Fruit fly (Drosophila melanogaster) whole organism, embryonic: ENCODE results near the gene Est-Q.

Source experiments
- ATbp ChIP-seq: fragments of 200-800 bp; sonication (Bioruptor generic); optimal IDR thresholded peaks from 2 replicates; lab custom pipeline; 2017; ENCODE audit warnings: missing biosample characterization, mild to moderate bottlenecking, missing genetic modification characterization, missing genetic modification reagents
- Awh ChIP-seq: fragments of 200-800 bp; sonication (Bioruptor generic); IDR thresholded peaks from 2 replicates; pipeline ENCODE4, ENCODE4 v1.3.6; 2022; ENCODE audit warnings: missing biosample characterization, missing genetic modification characterization
- CG10366 ChIP-seq: fragments of 200-800 bp; sonication (Bioruptor generic); IDR thresholded peaks from 2 replicates; pipeline ENCODE4 v1.3.6; 2022; ENCODE audit warnings: missing biosample characterization, missing genetic modification characterization
- CG10979 ChIP-seq: fragments of 200-800 bp; sonication (Bioruptor generic); optimal IDR thresholded peaks from 2 replicates; lab custom pipeline; 2018; ENCODE audit warnings: missing biosample characterization, mild to moderate bottlenecking, missing genetic modification characterization, moderate library complexity
- CG12155 ChIP-seq: fragments of 200-800 bp; sonication (Bioruptor generic); optimal IDR thresholded peaks from 3 replicates; lab custom pipeline; 2016; ENCODE audit warnings: missing biosample characterization, missing genetic modification characterization
- CG14860 ChIP-seq: fragments of 200-800 bp; sonication (Bioruptor generic); IDR thresholded peaks from 3 replicates; pipeline ENCODE4 v1.3.6; 2022; ENCODE audit warnings: missing biosample characterization, missing genetic modification characterization; ENCODE audit not compliant: partially characterized antibody
- CG1603 ChIP-seq: fragments of 200-800 bp; sonication (Bioruptor generic); optimal IDR thresholded peaks from 2 replicates; lab custom pipeline; 2019; ENCODE audit warnings: missing biosample characterization, mild to moderate bottlenecking, missing genetic modification characterization, moderate library complexity
- CG16815 ChIP-seq: fragments of 200-800 bp; sonication (Bioruptor generic); optimal IDR thresholded peaks from 3 replicates; lab custom pipeline; 2017; ENCODE audit warnings: missing biosample characterization, mild to moderate bottlenecking, missing genetic modification characterization
- CG17829 ChIP-seq: fragments of 200-800 bp; optimal IDR thresholded peaks from 2 replicates; lab custom pipeline; 2019; ENCODE audit warnings: missing biosample characterization, mild to moderate bottlenecking, missing genetic modification characterization, moderate library complexity
- CG18262 ChIP-seq: fragments of 200-800 bp; optimal IDR thresholded peaks from 3 replicates; lab custom pipeline; 2019; ENCODE audit warnings: missing biosample characterization, mild to moderate bottlenecking, missing genetic modification characterization, moderate library complexity
- CG4282 ChIP-seq: fragments of 200-800 bp; sonication (Bioruptor generic); optimal IDR thresholded peaks from 2 replicates; lab custom pipeline; 2016; ENCODE audit warnings: missing biosample characterization, missing genetic modification characterization
- CG4360 ChIP-seq: fragments of 200-800 bp; sonication (Bioruptor generic); IDR thresholded peaks from 2 replicates; pipeline ENCODE4 v1.3.6; 2022; ENCODE audit warnings: missing biosample characterization, missing genetic modification characterization
- CG4820 ChIP-seq: fragments of 200-800 bp; sonication (Bioruptor generic); optimal IDR thresholded peaks from 3 replicates; lab custom pipeline; 2016; ENCODE audit warnings: missing biosample characterization, missing genetic modification characterization
- CG5245 ChIP-seq: fragments of 200-800 bp; sonication (Bioruptor generic); optimal IDR thresholded peaks from 3 replicates; lab custom pipeline; 2016; ENCODE audit warnings: missing biosample characterization, missing genetic modification characterization
- CG6683 ChIP-seq: fragments of 200-800 bp; sonication (Bioruptor generic); optimal IDR thresholded peaks from 2 replicates; lab custom pipeline; 2017; ENCODE audit warnings: missing biosample characterization, mild to moderate bottlenecking, missing genetic modification characterization, missing genetic modification reagents
- CG7556 ChIP-seq: fragments of 200-800 bp; sonication (Bioruptor generic); optimal IDR thresholded peaks from 2 replicates; lab custom pipeline; 2017; ENCODE audit warnings: missing biosample characterization, mild to moderate bottlenecking, missing genetic modification characterization
- CG7839 ChIP-seq: fragments of 200-800 bp; sonication (Bioruptor generic); optimal IDR thresholded peaks from 3 replicates; lab custom pipeline; 2018; ENCODE audit warnings: missing biosample characterization, mild to moderate bottlenecking, missing genetic modification characterization, moderate library complexity
- CG7987 ChIP-seq: fragments of 200-800 bp; sonication (Bioruptor generic); optimal IDR thresholded peaks from 2 replicates; lab custom pipeline; 2018; ENCODE audit warnings: missing biosample characterization, mild to moderate bottlenecking, missing genetic modification characterization, moderate library complexity
- CrebB ChIP-seq: fragments of 200-800 bp; sonication (Bioruptor generic); optimal IDR thresholded peaks from 3 replicates; lab custom pipeline; 2018; ENCODE audit warnings: missing biosample characterization, mild to moderate bottlenecking, missing genetic modification characterization
- Deaf1 ChIP-seq: fragments of 200-800 bp; optimal IDR thresholded peaks from 3 replicates; lab custom pipeline; 2019; ENCODE audit warnings: missing biosample characterization, mild to moderate bottlenecking, missing genetic modification characterization, moderate library complexity
- Gug ChIP-seq: fragments of 200-800 bp; sonication (Bioruptor generic); IDR thresholded peaks from 4 replicates; pipeline ENCODE4 v1.3.6; 2022; ENCODE audit warnings: missing biosample characterization, missing genetic modification characterization
- Kr ChIP-seq: fragments of 200-800 bp; sonication (Bioruptor generic); optimal IDR thresholded peaks from 2 replicates; lab custom pipeline; 2017; ENCODE audit warnings: missing biosample characterization, mild to moderate bottlenecking, missing genetic modification characterization
- Lhr ChIP-seq: fragments of 200-800 bp; sonication (Bioruptor generic); optimal IDR thresholded peaks from 3 replicates; lab custom pipeline; 2017; ENCODE audit warnings: mild to moderate bottlenecking, missing biosample characterization, missing genetic modification reagents, missing genetic modification characterization
- NC2β ChIP-seq: fragments of 200-800 bp; sonication (Bioruptor generic); optimal IDR thresholded peaks from 2 replicates; lab custom pipeline; 2016; ENCODE audit warnings: missing biosample characterization, missing genetic modification characterization
- Poxn ChIP-seq: fragments of 200-800 bp; sonication (Bioruptor generic); IDR thresholded peaks from 2 replicates; pipeline ENCODE4 v1.3.6; 2022; ENCODE audit warnings: missing biosample characterization, missing genetic modification characterization
- Scr ChIP-seq: fragments of 200-800 bp; sonication (Bioruptor generic); IDR thresholded peaks from 2 replicates; pipeline ENCODE4 v1.3.6; 2022; ENCODE audit warnings: missing biosample characterization, missing genetic modification characterization; ENCODE audit not compliant: partially characterized antibody
- TFAM ChIP-seq: fragments of 200-800 bp; sonication (Bioruptor generic); optimal IDR thresholded peaks from 2 replicates; lab custom pipeline; 2017; ENCODE audit warnings: missing biosample characterization, missing genetic modification characterization, inconsistent platforms
- Tbp ChIP-seq: fragments of >200 bp; optimal IDR thresholded peaks from 2 replicates; lab custom pipeline; 2018; ENCODE audit warnings: missing biosample characterization, missing genetic modification characterization
- ac ChIP-seq: fragments of 200-800 bp; sonication (Bioruptor generic); optimal IDR thresholded peaks from 3 replicates; lab custom pipeline; 2017; ENCODE audit warnings: missing biosample characterization, mild to moderate bottlenecking, missing genetic modification characterization
- al ChIP-seq: fragments of 200-800 bp; sonication (Bioruptor generic); IDR thresholded peaks from 2 replicates; pipeline ENCODE4 v1.3.6; 2022; ENCODE audit warnings: missing biosample characterization, missing genetic modification characterization
- bsh ChIP-seq, 2 experiments: fragments of 200-800 bp; sonication (Bioruptor generic); optimal IDR thresholded peaks; 2 replicates each; lab custom pipeline; 2017 to 2018; ENCODE audit warnings: mild to moderate bottlenecking in 2 of 2, missing biosample characterization in 2 of 2, missing genetic modification characterization in 2 of 2, moderate library complexity in 1 of 2
- cas ChIP-seq: fragments of 200-800 bp; sonication (Bioruptor generic); IDR thresholded peaks from 2 replicates; pipeline ENCODE4 v1.3.6; 2022; ENCODE audit warnings: missing biosample characterization, missing genetic modification characterization
- cg ChIP-seq: fragments of 200-800 bp; sonication (Bioruptor generic); optimal IDR thresholded peaks from 3 replicates; lab custom pipeline; 2019; ENCODE audit warnings: missing biosample characterization, mild to moderate bottlenecking, missing genetic modification characterization, moderate library complexity
- chif ChIP-seq, 2 experiments: fragments of 200-800 bp; sonication (Bioruptor generic); optimal IDR thresholded peaks; 3 replicates each; lab custom pipeline; 2016; ENCODE audit warnings: missing biosample characterization in 2 of 2, missing genetic modification characterization in 2 of 2
- chm ChIP-seq: fragments of 200-800 bp; sonication (Bioruptor generic); IDR thresholded peaks from 2 replicates; pipeline ENCODE4 v1.3.6; 2022; ENCODE audit warnings: missing biosample characterization, missing genetic modification characterization
- chn ChIP-seq: fragments of 200-800 bp; sonication (Bioruptor generic); optimal IDR thresholded peaks from 2 replicates; lab custom pipeline; 2016; ENCODE audit warnings: missing biosample characterization, missing genetic modification characterization
- dysf ChIP-seq: fragments of 200-800 bp; sonication (Bioruptor generic); IDR thresholded peaks from 3 replicates; pipeline ENCODE4 v1.3.6; 2022; ENCODE audit warnings: missing biosample characterization, missing genetic modification characterization
- fd102C ChIP-seq: fragments of 200-800 bp; sonication (Bioruptor generic); optimal IDR thresholded peaks from 2 replicates; lab custom pipeline; 2018; ENCODE audit warnings: missing biosample characterization, mild to moderate bottlenecking, missing genetic modification characterization, moderate library complexity
- gcm ChIP-seq: fragments of 200-800 bp; sonication (Bioruptor generic); optimal IDR thresholded peaks from 2 replicates; lab custom pipeline; 2019; ENCODE audit warnings: missing biosample characterization, mild to moderate bottlenecking, missing genetic modification characterization, moderate library complexity
- h ChIP-seq: fragments of >200 bp; optimal IDR thresholded peaks from 2 replicates; lab custom pipeline; 2017
- her ChIP-seq: fragments of 200-800 bp; sonication (Bioruptor generic); optimal IDR thresholded peaks from 2 replicates; lab custom pipeline; 2016; ENCODE audit warnings: missing biosample characterization, missing genetic modification characterization
- inv ChIP-seq: fragments of 200-800 bp; sonication (Bioruptor generic); IDR thresholded peaks from 2 replicates; pipeline ENCODE4 v1.3.6; 2022; ENCODE audit warnings: missing biosample characterization, missing genetic modification characterization; ENCODE audit not compliant: partially characterized antibody
- lola ChIP-seq, 3 experiments: fragments of >200 bp in 2 of 3; fragments of 200-800 bp in 1 of 3; sonication (Bioruptor generic) in 1 of 3; optimal IDR thresholded peaks; 2 replicates each; lab custom pipeline; 2017 to 2019; ENCODE audit warnings: missing biosample characterization in 3 of 3, missing genetic modification characterization in 3 of 3, mild to moderate bottlenecking in 1 of 3, moderate library complexity in 1 of 3
- luna ChIP-seq: fragments of 200-800 bp; sonication (Bioruptor generic); optimal IDR thresholded peaks from 2 replicates; lab custom pipeline; 2016; ENCODE audit warnings: missing biosample characterization, missing genetic modification characterization
- pfk ChIP-seq: fragments of 200-800 bp; sonication (Bioruptor generic); optimal IDR thresholded peaks from 2 replicates; lab custom pipeline; 2018; ENCODE audit warnings: missing biosample characterization, mild to moderate bottlenecking, missing genetic modification characterization, moderate library complexity
- phol ChIP-seq: fragments of 200-800 bp; sonication (Bioruptor generic); optimal IDR thresholded peaks from 3 replicates; lab custom pipeline; 2018; ENCODE audit warnings: missing biosample characterization, mild to moderate bottlenecking, missing genetic modification characterization, moderate library complexity
- salm ChIP-seq: fragments of 200-800 bp; sonication (Bioruptor generic); optimal IDR thresholded peaks from 2 replicates; lab custom pipeline; 2018; ENCODE audit warnings: missing biosample characterization, mild to moderate bottlenecking, missing genetic modification characterization
- schlank ChIP-seq: fragments of 200-800 bp; sonication (Bioruptor generic); optimal IDR thresholded peaks from 2 replicates; lab custom pipeline; 2018; ENCODE audit warnings: missing biosample characterization, mild to moderate bottlenecking, missing genetic modification characterization
- scrt ChIP-seq: fragments of 200-800 bp; sonication (Bioruptor generic); optimal IDR thresholded peaks from 2 replicates; lab custom pipeline; 2018; ENCODE audit warnings: missing biosample characterization, mild to moderate bottlenecking, missing genetic modification characterization, moderate library complexity
- sens ChIP-seq: fragments of 200-800 bp; sonication (Bioruptor generic); peaks from one replicate; lab custom pipeline; 2016; ENCODE audit warnings: missing biosample characterization, missing genetic modification characterization
- tap ChIP-seq: fragments of 200-800 bp; optimal IDR thresholded peaks from 3 replicates; lab custom pipeline; 2019; ENCODE audit warnings: missing biosample characterization, mild to moderate bottlenecking, missing genetic modification characterization, moderate library complexity
- zen ChIP-seq: fragments of 200-800 bp; sonication (Bioruptor generic); optimal IDR thresholded peaks from 3 replicates; lab custom pipeline; 2018; ENCODE audit warnings: missing biosample characterization, mild to moderate bottlenecking, missing genetic modification characterization, moderate library complexity

Gene Est-Q

DNA sequence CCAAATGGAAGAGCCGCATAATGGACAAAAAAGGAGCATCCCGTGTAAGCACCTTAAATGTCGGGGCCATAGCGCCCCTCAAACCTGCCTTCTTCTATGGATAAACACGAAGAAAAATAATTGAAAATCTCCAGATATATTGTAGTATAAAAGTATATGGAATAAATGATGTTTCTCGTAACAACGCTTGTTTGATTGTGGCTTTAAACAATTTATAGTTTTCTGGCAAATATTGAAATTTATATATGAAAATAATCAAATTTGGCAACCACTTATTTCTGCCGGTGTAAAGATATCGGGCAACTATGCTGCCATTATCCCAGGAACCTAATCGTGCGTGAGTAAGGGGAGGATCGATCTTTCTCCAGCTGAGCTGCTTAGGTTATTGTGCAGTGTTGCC lies 46.0 kb upstream of the Est-Q start (continued):
- TF ChIP-seq tap (tag; lab: Kevin White, UChicago) (no peak), CG18262 (tag; lab: Kevin White, UChicago) (peak; percentile 39), al (GFP tag; lab: Robert Waterston, UW) (no peak), Gug (GFP tag; lab: Robert Waterston, UW) (no peak), Poxn (GFP tag; lab: Robert Waterston, UW) (no peak), Kr (GFP tag; lab: Kevin White, UChicago) (no peak), her (GFP tag; lab: Kevin White, UChicago) (no peak), CG1603 (tag; lab: Kevin White, UChicago) (no peak), gcm (GFP tag; lab: Kevin White, UChicago) (no peak), zen (tag; lab: Kevin White, UChicago) (peak; percentile 56), bsh (GFP tag; optimal IDR thresholded peaks at IDR 0.05; lab: Kevin White, UChicago) (peak in 1 of 2 experiments; percentile 27), Deaf1 (tag; lab: Kevin White, UChicago) (no peak), CG16815 (GFP tag; lab: Kevin White, UChicago) (peak; percentile 1), CG17829 (tag; lab: Kevin White, UChicago) (peak; percentile 6), CG10979 (tag; lab: Kevin White, UChicago) (peak; percentile 41), TFAM (GFP tag; lab: Kevin White, UChicago) (no peak), chn (GFP tag; lab: Kevin White, UChicago) (no peak), cas (GFP tag; lab: Robert Waterston, UW) (no peak), luna (GFP tag; lab: Kevin White, UChicago) (no peak), fd102C (peak; percentile 50), Tbp (GFP tag; lab: Kevin White, UChicago) (no peak), Awh (GFP tag; lab: Robert Waterston, UW) (no peak), scrt (GFP tag; lab: Kevin White, UChicago) (no peak), pfk (no peak), CG14860 (no peak), ATbp (GFP tag; lab: Kevin White, UChicago) (no peak), CrebB (tag; lab: Kevin White, UChicago) (no peak), chif (GFP tag; optimal IDR thresholded peaks at IDR 0.05; lab: Kevin White, UChicago) (peak in 1 of 2 experiments; percentile 0), sens (GFP tag; lab: Kevin White, UChicago) (peak; percentile 82), ac (peak; percentile 24), h (lab: Kevin White, UChicago) (no peak), CG4820 (no peak)

DNA sequence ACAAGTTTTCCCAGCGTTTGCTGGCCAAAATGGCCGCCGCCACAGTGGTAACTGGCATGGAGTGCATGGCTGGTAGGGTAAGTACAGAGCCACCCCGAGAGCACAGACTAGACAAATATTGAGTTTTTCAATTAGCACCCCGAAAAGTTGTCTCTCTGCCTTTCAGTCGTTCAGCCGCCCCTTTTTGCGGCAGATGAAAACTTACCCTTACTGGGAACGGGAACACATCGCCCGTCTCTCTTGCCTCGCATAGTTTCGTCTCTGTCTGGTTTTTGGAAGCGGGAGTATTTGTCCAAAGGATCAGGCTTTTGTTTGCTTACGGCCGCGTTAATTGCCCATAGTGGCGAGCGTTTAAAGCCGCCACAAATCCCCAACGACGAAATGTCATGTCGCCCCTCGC lies 42.5 kb upstream of the Est-Q start:
- TF ChIP-seq CG4360 (0 out of 2 replicates have a peak, but pooled peaks have one; percentile 17), cg (GFP tag; lab: Kevin White, UChicago) (peak; percentile 17), phol (tag; lab: Kevin White, UChicago) (peak; percentile 18), inv (no peak), al (GFP tag; lab: Robert Waterston, UW) (no peak), salm (no peak), CG7556 (GFP tag; lab: Kevin White, UChicago) (no peak), CG4282 (GFP tag; lab: Kevin White, UChicago) (no peak), Lhr (no peak), CG7839 (no peak), chm (GFP tag; lab: Robert Waterston, UW) (no peak), dysf (no peak), CG12155 (GFP tag; lab: Kevin White, UChicago) (no peak), CG10366 (GFP tag; lab: Robert Waterston, UW) (no peak), CG6683 (GFP tag; lab: Kevin White, UChicago) (no peak), lola (GFP tag; optimal IDR thresholded peaks at IDR 0.05; lab: Kevin White, UChicago) (no peak), CG5245 (GFP tag; lab: Kevin White, UChicago) (no peak), NC2β (GFP tag; lab: Kevin White, UChicago) (no peak), schlank (tag; lab: Kevin White, UChicago) (no peak), Scr (GFP tag; lab: Robert Waterston, UW) (no peak), CG7987 (no peak)
